Fruit fly (Drosophila melanogaster) whole organism, embryonic: Measurements from ENCODE around the gene ova.

Experiments
- Antp ChIP-seq: fragments of 200-800 bp; sonication (Bioruptor generic); optimal IDR thresholded peaks from 3 replicates; lab custom pipeline; 2016; ENCODE audit warnings: missing biosample characterization, missing genetic modification characterization
- Asciz ChIP-seq: fragments of 200-800 bp; sonication (Bioruptor generic); optimal IDR thresholded peaks from 2 replicates; lab custom pipeline; 2017; ENCODE audit warnings: missing biosample characterization, mild to moderate bottlenecking, missing genetic modification characterization, missing genetic modification reagents
- B-H2 ChIP-seq: fragments of 200-800 bp; sonication (Bioruptor generic); optimal IDR thresholded peaks from 2 replicates; lab custom pipeline; 2018; ENCODE audit warnings: missing biosample characterization, mild to moderate bottlenecking, missing genetic modification characterization
- CG11696 ChIP-seq: fragments of 200-800 bp; sonication (Bioruptor generic); IDR thresholded peaks from 2 replicates; pipeline ENCODE4 v1.3.6; 2022; ENCODE audit warnings: missing biosample characterization, missing genetic modification characterization
- CG11723 ChIP-seq: fragments of 200-800 bp; sonication (Bioruptor generic); optimal IDR thresholded peaks from 2 replicates; lab custom pipeline; 2017; ENCODE audit warnings: missing biosample characterization, mild to moderate bottlenecking, missing genetic modification characterization
- CG12219 ChIP-seq: fragments of 200-800 bp; sonication (Bioruptor generic); optimal IDR thresholded peaks from 3 replicates; lab custom pipeline; 2018; ENCODE audit warnings: missing biosample characterization, mild to moderate bottlenecking, missing genetic modification characterization
- CG13296 ChIP-seq: fragments of 200-800 bp; sonication (Bioruptor generic); optimal IDR thresholded peaks from 3 replicates; lab custom pipeline; 2018; ENCODE audit warnings: missing biosample characterization, mild to moderate bottlenecking, missing genetic modification characterization
- CG13624 ChIP-seq: fragments of 200-800 bp; sonication (Bioruptor generic); optimal IDR thresholded peaks from 2 replicates; lab custom pipeline; 2016; ENCODE audit warnings: missing biosample characterization, missing genetic modification characterization
- CG14710 ChIP-seq: fragments of 200-800 bp; sonication (Bioruptor generic); optimal IDR thresholded peaks from 3 replicates; lab custom pipeline; 2019; ENCODE audit warnings: missing biosample characterization, mild to moderate bottlenecking, missing genetic modification characterization, moderate library complexity
- CG1529 ChIP-seq: fragments of 200-800 bp; sonication (Bioruptor generic); optimal IDR thresholded peaks from 3 replicates; lab custom pipeline; 2018; ENCODE audit warnings: missing biosample characterization, missing genetic modification characterization
- CG15696 ChIP-seq: fragments of 200-800 bp; sonication (Bioruptor generic); optimal IDR thresholded peaks from 2 replicates; lab custom pipeline; 2019; ENCODE audit warnings: missing biosample characterization, mild to moderate bottlenecking, missing genetic modification characterization, moderate library complexity
- CG18262 ChIP-seq: fragments of 200-800 bp; optimal IDR thresholded peaks from 3 replicates; lab custom pipeline; 2019; ENCODE audit warnings: missing biosample characterization, mild to moderate bottlenecking, missing genetic modification characterization, moderate library complexity
- CG2875 ChIP-seq: fragments of 200-800 bp; sonication (Bioruptor generic); optimal IDR thresholded peaks from 2 replicates; lab custom pipeline; 2017; ENCODE audit warnings: missing biosample characterization, mild to moderate bottlenecking, missing genetic modification characterization, missing genetic modification reagents
- CG3281 ChIP-seq: fragments of 200-800 bp; sonication (Bioruptor generic); optimal IDR thresholded peaks from 3 replicates; lab custom pipeline; 2017; ENCODE audit warnings: missing biosample characterization, mild to moderate bottlenecking, missing genetic modification characterization
- CG34376 ChIP-seq: fragments of 200-800 bp; sonication (Bioruptor generic); optimal IDR thresholded peaks from 2 replicates; lab custom pipeline; 2018; ENCODE audit warnings: missing biosample characterization, mild to moderate bottlenecking, missing genetic modification characterization
- CG34422 ChIP-seq: fragments of 200-800 bp; sonication (Bioruptor generic); IDR thresholded peaks from 3 replicates; pipeline ENCODE4 v1.3.6; 2022; ENCODE audit warnings: missing biosample characterization, missing genetic modification characterization
- CG4820 ChIP-seq: fragments of 200-800 bp; sonication (Bioruptor generic); optimal IDR thresholded peaks from 3 replicates; lab custom pipeline; 2016; ENCODE audit warnings: missing biosample characterization, missing genetic modification characterization
- CG6254 ChIP-seq: fragments of 200-800 bp; sonication (Bioruptor generic); optimal IDR thresholded peaks from 3 replicates; lab custom pipeline; 2017; ENCODE audit warnings: mild to moderate bottlenecking, missing biosample characterization, missing genetic modification reagents, missing genetic modification characterization
- CG6813 ChIP-seq: fragments of 200-800 bp; sonication (Bioruptor generic); optimal IDR thresholded peaks from 2 replicates; lab custom pipeline; 2017; ENCODE audit warnings: missing biosample characterization, missing genetic modification characterization, mild to moderate bottlenecking, moderate library complexity, missing genetic modification reagents
- CG8290 ChIP-seq, 3 experiments: fragments of 200-800 bp; sonication (Bioruptor generic); optimal IDR thresholded peaks; 2 replicates each; lab custom pipeline; 2016 to 2019; ENCODE audit warnings: missing biosample characterization in 3 of 3, missing genetic modification characterization in 3 of 3, mild to moderate bottlenecking in 2 of 3, moderate library complexity in 1 of 3
- CG9727 ChIP-seq: fragments of 200-800 bp; sonication (Bioruptor generic); optimal IDR thresholded peaks from 3 replicates; lab custom pipeline; 2017; ENCODE audit warnings: missing biosample characterization, mild to moderate bottlenecking, missing genetic modification characterization
- CG9817 ChIP-seq: fragments of 200-800 bp; sonication (Bioruptor generic); optimal IDR thresholded peaks from 2 replicates; lab custom pipeline; 2018; ENCODE audit warnings: missing biosample characterization, mild to moderate bottlenecking, missing genetic modification characterization, moderate library complexity
- CG9932 ChIP-seq: fragments of 200-800 bp; sonication (Bioruptor generic); IDR thresholded peaks from 2 replicates; pipeline ENCODE4 v1.3.6; 2022; ENCODE audit warnings: missing biosample characterization, missing genetic modification characterization
- CrebB ChIP-seq: fragments of 200-800 bp; sonication (Bioruptor generic); optimal IDR thresholded peaks from 3 replicates; lab custom pipeline; 2018; ENCODE audit warnings: missing biosample characterization, mild to moderate bottlenecking, missing genetic modification characterization
- Dip3 ChIP-seq: fragments of 200-800 bp; sonication (Bioruptor generic); optimal IDR thresholded peaks from 3 replicates; lab custom pipeline; 2016; ENCODE audit warnings: missing biosample characterization, missing genetic modification characterization
- Doc3 ChIP-seq: fragments of 200-800 bp; sonication (Bioruptor generic); IDR thresholded peaks from 3 replicates; pipeline ENCODE4 v1.3.6; 2022; ENCODE audit warnings: missing biosample characterization, missing genetic modification characterization; ENCODE audit not compliant: partially characterized antibody
- Med ChIP-seq: fragments of 200-800 bp; sonication (Bioruptor generic); peaks from one replicate; lab custom pipeline; 2016; ENCODE audit warnings: missing biosample characterization, missing genetic modification characterization, mild to moderate bottlenecking, inconsistent platforms, moderate library complexity
- Side ChIP-seq: fragments of 200-800 bp; sonication (Bioruptor generic); optimal IDR thresholded peaks from 2 replicates; lab custom pipeline; 2016; ENCODE audit warnings: missing biosample characterization, missing genetic modification characterization
- ash1 ChIP-seq: fragments of 200-800 bp; sonication (Bioruptor generic); optimal IDR thresholded peaks from 2 replicates; lab custom pipeline; 2018; ENCODE audit warnings: missing biosample characterization, mild to moderate bottlenecking, missing genetic modification characterization
- bbx ChIP-seq: fragments of 200-800 bp; sonication (Bioruptor generic); IDR thresholded peaks from 2 replicates; pipeline ENCODE4 v1.3.6; 2022; ENCODE audit warnings: missing biosample characterization, missing genetic modification characterization; ENCODE audit not compliant: partially characterized antibody
- cas ChIP-seq: fragments of 200-800 bp; sonication (Bioruptor generic); IDR thresholded peaks from 2 replicates; pipeline ENCODE4 v1.3.6; 2022; ENCODE audit warnings: missing biosample characterization, missing genetic modification characterization
- chif ChIP-seq, 2 experiments: fragments of 200-800 bp; sonication (Bioruptor generic); optimal IDR thresholded peaks; 3 replicates each; lab custom pipeline; 2016; ENCODE audit warnings: missing biosample characterization in 2 of 2, missing genetic modification characterization in 2 of 2
- chm ChIP-seq: fragments of 200-800 bp; sonication (Bioruptor generic); IDR thresholded peaks from 2 replicates; pipeline ENCODE4 v1.3.6; 2022; ENCODE audit warnings: missing biosample characterization, missing genetic modification characterization
- danr ChIP-seq: fragments of 200-800 bp; sonication (Bioruptor generic); IDR thresholded peaks from 2 replicates; pipeline ENCODE4 v1.3.6; 2022; ENCODE audit warnings: missing biosample characterization, missing genetic modification characterization
- dpn ChIP-seq, 2 experiments: fragments of 200-800 bp; sonication (Bioruptor generic); optimal IDR thresholded peaks; 3 replicates each; lab custom pipeline; 2016; ENCODE audit warnings: missing biosample characterization in 2 of 2, missing genetic modification characterization in 2 of 2
- ems ChIP-seq: fragments of 200-800 bp; sonication (Bioruptor generic); optimal IDR thresholded peaks from 3 replicates; lab custom pipeline; 2016; ENCODE audit warnings: missing biosample characterization, missing genetic modification characterization
- eve ChIP-seq, 2 experiments: fragments of >200 bp; optimal IDR thresholded peaks; 2 replicates each; lab custom pipeline; 2017; ENCODE audit warnings: missing biosample characterization in 2 of 2, missing genetic modification characterization in 2 of 2
- exex ChIP-seq: fragments of 200-800 bp; sonication (Bioruptor generic); optimal IDR thresholded peaks from 4 replicates; lab custom pipeline; 2018; ENCODE audit warnings: missing biosample characterization, mild to moderate bottlenecking, missing genetic modification characterization, moderate library complexity
- gem ChIP-seq: fragments of 200-800 bp; sonication (Bioruptor generic); optimal IDR thresholded peaks from 2 replicates; lab custom pipeline; 2019; ENCODE audit warnings: missing biosample characterization, mild to moderate bottlenecking, missing genetic modification characterization, moderate library complexity
- hth ChIP-seq: fragments of >200 bp; optimal IDR thresholded peaks from 2 replicates; lab custom pipeline; 2017; ENCODE audit warnings: inconsistent platforms
- lola ChIP-seq, 3 experiments: fragments of >200 bp in 2 of 3; fragments of 200-800 bp in 1 of 3; sonication (Bioruptor generic) in 1 of 3; optimal IDR thresholded peaks; 2 replicates each; lab custom pipeline; 2017 to 2019; ENCODE audit warnings: missing biosample characterization in 3 of 3, missing genetic modification characterization in 3 of 3, mild to moderate bottlenecking in 1 of 3, moderate library complexity in 1 of 3
- mld ChIP-seq: fragments of 200-800 bp; sonication (Bioruptor generic); IDR thresholded peaks from 3 replicates; pipeline ENCODE4 v1.3.6; 2022; ENCODE audit warnings: missing biosample characterization, missing genetic modification characterization; ENCODE audit not compliant: partially characterized antibody
- nau ChIP-seq: fragments of 200-800 bp; sonication (Bioruptor generic); optimal IDR thresholded peaks from 3 replicates; lab custom pipeline; 2017; ENCODE audit warnings: missing biosample characterization, mild to moderate bottlenecking, missing genetic modification characterization, missing genetic modification reagents
- nerfin-1 ChIP-seq: fragments of 200-800 bp; sonication (Bioruptor generic); optimal IDR thresholded peaks from 3 replicates; lab custom pipeline; 2019; ENCODE audit warnings: missing biosample characterization, mild to moderate bottlenecking, missing genetic modification characterization, moderate library complexity
- sima ChIP-seq: fragments of 200-800 bp; sonication (Bioruptor generic); optimal IDR thresholded peaks from 2 replicates; lab custom pipeline; 2016; ENCODE audit warnings: missing biosample characterization, missing genetic modification characterization
- trh ChIP-seq: fragments of 200-800 bp; sonication (Bioruptor generic); optimal IDR thresholded peaks from 2 replicates; lab custom pipeline; 2016; ENCODE audit warnings: missing biosample characterization, missing genetic modification characterization
- twi ChIP-seq: fragments of 200-800 bp; optimal IDR thresholded peaks from 2 replicates; lab custom pipeline; 2019; ENCODE audit warnings: missing biosample characterization, mild to moderate bottlenecking, missing genetic modification characterization, moderate library complexity
- wek ChIP-seq: fragments of 200-800 bp; sonication (Bioruptor generic); optimal IDR thresholded peaks from 3 replicates; lab custom pipeline; 2018; ENCODE audit warnings: missing biosample characterization, mild to moderate bottlenecking, missing genetic modification characterization, moderate library complexity

The ova gene

DNA sequence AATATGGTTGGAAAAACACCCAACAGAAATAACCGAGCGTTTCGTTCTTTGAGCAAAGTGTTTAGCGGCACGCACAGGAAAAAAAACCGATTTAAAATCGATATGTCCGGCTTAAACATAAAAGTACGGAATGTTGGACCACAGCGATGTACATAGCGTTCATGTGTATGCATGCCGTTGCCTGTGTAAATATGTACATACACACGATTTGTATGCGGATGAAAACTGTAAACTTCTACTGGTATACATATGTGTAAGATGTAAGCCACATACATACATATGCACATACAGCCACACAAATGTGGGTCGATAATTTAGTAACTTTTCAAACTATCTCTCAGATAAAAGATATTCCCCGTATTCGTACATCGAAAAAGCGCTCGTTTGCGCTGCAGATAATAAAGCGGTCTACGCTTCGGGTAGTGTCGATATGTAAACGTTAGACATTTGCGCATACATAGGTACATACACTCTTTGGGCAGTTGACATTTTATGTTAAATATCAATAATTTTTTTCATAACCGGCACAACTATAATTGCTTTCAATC, 18.2 kb upstream of the ova start:
- TF ChIP-seq trh (GFP tag; lab: Kevin White, UChicago) = peak; percentile 20
- peak; percentile 80 for TF ChIP-seq CG13296 (GFP tag; lab: Kevin White, UChicago)
- peak; percentile 1 for TF ChIP-seq Side (GFP tag; lab: Kevin White, UChicago)
- TF ChIP-seq gem (tag; lab: Kevin White, UChicago) = no peak
- peak; percentile 83 for TF ChIP-seq CG15696 (tag; lab: Kevin White, UChicago)
- TF ChIP-seq CG4820 = no peak
- peak; percentile 15 for TF ChIP-seq CG8290 (GFP tag; optimal IDR thresholded peaks at IDR 0.05; lab: Kevin White, UChicago)
- TF ChIP-seq CG8290 (tag; optimal IDR thresholded peaks at IDR 0.05; lab: Kevin White, UChicago) = peak in 1 of 2 experiments; percentile 73
- peak; percentile 53 for TF ChIP-seq twi (tag; lab: Kevin White, UChicago)
- TF ChIP-seq sima (GFP tag; lab: Kevin White, UChicago) = no peak
- TF ChIP-seq CG6813 (GFP tag; lab: Kevin White, UChicago) = no peak
- TF ChIP-seq dpn (GFP tag; optimal IDR thresholded peaks at IDR 0.05; lab: Kevin White, UChicago) = no peak
- peak; percentile 80 for TF ChIP-seq chm (GFP tag; lab: Robert Waterston, UW)
- no peak for TF ChIP-seq hth (lab: Kevin White, UChicago)
- no peak for TF ChIP-seq chif (GFP tag; optimal IDR thresholded peaks at IDR 0.05; lab: Kevin White, UChicago)
- TF ChIP-seq CG9727 (GFP tag; lab: Kevin White, UChicago) = no peak
- peak; percentile 3 for TF ChIP-seq nau (GFP tag; lab: Kevin White, UChicago)
- peak; percentile 91 for TF ChIP-seq nerfin-1 (tag; lab: Kevin White, UChicago)
- TF ChIP-seq CG2875 = peak; percentile 27
- TF ChIP-seq CG9817 (tag; lab: Kevin White, UChicago) = no peak
- TF ChIP-seq CG1529 = peak; percentile 40
- TF ChIP-seq CG34422 = 0 out of 3 replicates have a peak, but pooled peaks have one; percentile 39
- TF ChIP-seq Med (GFP tag; lab: Kevin White, UChicago) = peak; percentile 73
- peak; percentile 45 for TF ChIP-seq CG3281 (GFP tag; lab: Kevin White, UChicago)
- peak; percentile 50 for TF ChIP-seq CG14710 (tag; lab: Kevin White, UChicago)
- no peak for TF ChIP-seq ems (GFP tag; lab: Kevin White, UChicago)
- no peak for TF ChIP-seq Dip3
- TF ChIP-seq CG18262 (tag; lab: Kevin White, UChicago) = peak; percentile 23
- TF ChIP-seq cas (GFP tag; lab: Robert Waterston, UW) = no peak
- peak; percentile 27 for TF ChIP-seq CG11723
- TF ChIP-seq danr (GFP tag; lab: Robert Waterston, UW) = no peak
- peak; percentile 80 for TF ChIP-seq CG34376 (GFP tag; lab: Kevin White, UChicago)
- no peak for TF ChIP-seq bbx (GFP tag; lab: Robert Waterston, UW)
- no peak for TF ChIP-seq CG13624 (GFP tag; lab: Kevin White, UChicago)
- TF ChIP-seq CrebB (tag; lab: Kevin White, UChicago) = peak; percentile 64
- peak in 1 of 2 experiments; percentile 91 for TF ChIP-seq eve (GFP tag; optimal IDR thresholded peaks at IDR 0.05; lab: Kevin White, UChicago)
- no peak for TF ChIP-seq ash1 (GFP tag; lab: Kevin White, UChicago)
- TF ChIP-seq lola (GFP tag; optimal IDR thresholded peaks at IDR 0.05; lab: Kevin White, UChicago) = peak in 1 of 3 experiments; percentile 51
- TF ChIP-seq B-H2 = peak; percentile 31
- TF ChIP-seq CG12219 = peak; percentile 20
- peak; percentile 1 for TF ChIP-seq Asciz (GFP tag; lab: Kevin White, UChicago)
- TF ChIP-seq Doc3 = no peak
- no peak for TF ChIP-seq CG9932
- TF ChIP-seq CG6254 = peak; percentile 11
- TF ChIP-seq wek = peak; percentile 70
- no peak for TF ChIP-seq Antp (GFP tag; lab: Kevin White, UChicago)
- no peak for TF ChIP-seq mld (GFP tag; lab: Robert Waterston, UW)
- TF ChIP-seq exex (tag; lab: Kevin White, UChicago) = peak; percentile 55
- no peak for TF ChIP-seq CG11696 (GFP tag; lab: Robert Waterston, UW)
